Worm (Caenorhabditis elegans): ENCODE measurements around the gene ZK688.1.

DNA sequence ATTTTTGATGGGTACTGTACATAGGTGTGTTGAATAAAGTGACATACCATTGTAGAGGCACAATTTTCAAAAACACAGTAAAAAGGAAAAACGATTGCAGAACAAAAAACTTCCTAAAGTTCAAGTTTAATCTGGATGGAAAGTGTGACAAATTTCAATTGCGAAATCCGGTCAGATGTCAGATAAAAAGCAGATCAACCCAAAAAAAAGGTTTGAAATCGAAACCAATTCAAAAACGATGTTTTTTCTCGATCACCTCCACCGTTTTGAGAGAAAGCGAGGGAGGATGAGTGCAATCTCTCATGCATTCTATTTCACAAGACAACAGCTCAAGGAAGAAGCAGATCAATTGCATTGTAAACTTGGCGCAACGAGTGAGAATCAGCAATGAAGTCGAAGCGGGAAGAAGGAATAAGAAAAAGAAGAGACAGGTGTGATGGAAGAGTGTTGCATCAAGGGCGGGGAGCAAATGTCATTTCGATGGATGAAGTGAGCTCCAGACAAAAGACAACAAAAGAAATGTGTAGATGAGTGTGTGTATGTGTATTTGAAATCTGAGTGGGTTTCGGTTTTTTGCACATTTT lies 29.1 kb upstream of the ZK688.1 start:
- no peak for TF ChIP-seq lin-13 (GFP tag; optimal IDR thresholded peaks at IDR 0.05)
- TF ChIP-seq F13H6.1 (tag; optimal IDR thresholded peaks at IDR 0.05), result peak; percentile 46

All from whole organism, L2 larva.